Fruit fly (Drosophila melanogaster) whole organism, prepupa: ENCODE data around the gene CG42307.
A peak's percentile ranks its signal among the peaks of the same experiment; 100 is the strongest.

Experiments
- Blimp-1 ChIP-seq: fragments of 200-800 bp; sonication (Bioruptor generic); optimal IDR thresholded peaks from 3 replicates; lab custom pipeline; 2017; ENCODE audit warnings: missing biosample characterization, missing genetic modification characterization, mild to moderate bottlenecking, moderate library complexity, missing genetic modification reagents
- CG1621 ChIP-seq: fragments of 200-800 bp; sonication (Bioruptor generic); optimal IDR thresholded peaks from 3 replicates; lab custom pipeline; 2018; ENCODE audit warnings: missing biosample characterization, mild to moderate bottlenecking, missing genetic modification characterization
- Eip78C ChIP-seq: fragments of 200-800 bp; sonication (Bioruptor generic); peaks from one replicate; lab custom pipeline; 2016; ENCODE audit warnings: missing biosample characterization, missing genetic modification characterization
- Ets96B ChIP-seq: fragments of 200-800 bp; optimal IDR thresholded peaks from 2 replicates; lab custom pipeline; 2019; ENCODE audit warnings: missing biosample characterization, mild to moderate bottlenecking, missing genetic modification characterization, moderate library complexity
- Hr39 ChIP-seq: fragments of 200-800 bp; sonication (Bioruptor generic); optimal IDR thresholded peaks from 2 replicates; lab custom pipeline; 2016; ENCODE audit warnings: missing biosample characterization, missing genetic modification characterization
- Hr4 ChIP-seq: fragments of 200-800 bp; sonication (Bioruptor generic); optimal IDR thresholded peaks from 3 replicates; lab custom pipeline; 2016; ENCODE audit warnings: missing biosample characterization, missing genetic modification characterization
- Smox ChIP-seq: fragments of 200-800 bp; sonication (Bioruptor generic); optimal IDR thresholded peaks from 3 replicates; lab custom pipeline; 2016; ENCODE audit warnings: missing biosample characterization, missing genetic modification characterization
- Sox102F ChIP-seq: fragments of 200-800 bp; sonication (Bioruptor generic); optimal IDR thresholded peaks from 2 replicates; lab custom pipeline; 2016; ENCODE audit warnings: missing biosample characterization, mild to moderate bottlenecking, missing genetic modification characterization
- dsx ChIP-seq: fragments of 200-800 bp; optimal IDR thresholded peaks from 3 replicates; lab custom pipeline; 2019; ENCODE audit warnings: missing biosample characterization, mild to moderate bottlenecking, missing genetic modification characterization, moderate library complexity; ENCODE audit not compliant: poor library complexity, severe bottlenecking
- fd85E ChIP-seq: fragments of 200-800 bp; sonication (Bioruptor generic); optimal IDR thresholded peaks from 3 replicates; lab custom pipeline; 2016; ENCODE audit warnings: missing biosample characterization, missing genetic modification characterization
- fkh ChIP-seq: fragments of 200-800 bp; sonication (Bioruptor generic); optimal IDR thresholded peaks from 3 replicates; lab custom pipeline; 2017; ENCODE audit warnings: missing biosample characterization, mild to moderate bottlenecking, missing genetic modification characterization, moderate library complexity
- pdm3 ChIP-seq: fragments of 200-800 bp; sonication (Bioruptor generic); optimal IDR thresholded peaks from 3 replicates; lab custom pipeline; 2016; ENCODE audit warnings: missing biosample characterization, missing genetic modification characterization
- spab ChIP-seq: fragments of 200-800 bp; sonication (Bioruptor generic); optimal IDR thresholded peaks from 2 replicates; lab custom pipeline; 2017; ENCODE audit warnings: missing biosample characterization, mild to moderate bottlenecking, missing genetic modification characterization, missing genetic modification reagents
- vri ChIP-seq: fragments of 200-800 bp; sonication (Bioruptor generic); optimal IDR thresholded peaks from 3 replicates; lab custom pipeline; 2016; ENCODE audit warnings: missing biosample characterization, mild to moderate bottlenecking, missing genetic modification characterization

dm6 chr3L:7328567-7329253 lies at the start of gene CG42307, which contains the start of the genes mrva and mus312:
- TF ChIP-seq dsx (GFP tag; lab: Kevin White, UChicago) (peak; percentile 48), Smox (GFP tag; lab: Kevin White, UChicago) (no peak), Hr4 (GFP tag; lab: Kevin White, UChicago) (no peak), vri (no peak), pdm3 (no peak), fd85E (GFP tag; lab: Kevin White, UChicago) (no peak), Ets96B (tag; lab: Kevin White, UChicago) (peak; percentile 85), fkh (GFP tag; lab: Kevin White, UChicago) (no peak), spab (GFP tag; lab: Kevin White, UChicago) (no peak), Hr39 (GFP tag; lab: Kevin White, UChicago) (no peak), Sox102F (GFP tag; lab: Kevin White, UChicago) (no peak), Eip78C (GFP tag; lab: Kevin White, UChicago) (no peak), Blimp-1 (GFP tag; lab: Kevin White, UChicago) (peak; percentile 65), CG1621 (no peak)
